Worm (Caenorhabditis elegans) whole organism, early embryonic: ENCODE data around the gene elks-1.
"Not testable (repeated sequence)": the region's sequence is repeated elsewhere in the genome, so short reads cannot be mapped to it uniquely, and the experiment has no call there.

ENCODE experiments used
- B0310.2 ChIP-seq: sonication (generic microtip); optimal IDR thresholded peaks from 2 replicates; lab custom pipeline; 2016; ENCODE audit warnings: mild to moderate bottlenecking, missing genetic modification characterization, missing compliant biosample characterization
- F13C5.2 ChIP-seq: sonication (generic microtip); optimal IDR thresholded peaks from 2 replicates; lab custom pipeline; 2017; ENCODE audit warnings: mild to moderate bottlenecking, missing genetic modification characterization, inconsistent platforms, missing compliant biosample characterization
- aly-1 ChIP-seq: sonication (generic microtip); optimal IDR thresholded peaks from 2 replicates; lab custom pipeline; 2016; ENCODE audit warnings: missing genetic modification characterization, missing compliant biosample characterization
- ama-1 ChIP-seq: fragments of 150-350 bp; optimal IDR thresholded peaks from 2 replicates; lab custom pipeline; 2014
- ceh-13 ChIP-seq: fragments of 200-800 bp; sonication (Bioruptor generic); optimal IDR thresholded peaks from 2 replicates; lab custom pipeline; 2018; ENCODE audit warnings: mild to moderate bottlenecking, missing genetic modification characterization, missing compliant biosample characterization
- ceh-36 ChIP-seq: sonication (generic microtip); optimal IDR thresholded peaks from 2 replicates; lab custom pipeline; 2016; ENCODE audit warnings: missing genetic modification characterization, inconsistent platforms, missing compliant biosample characterization
- ets-7 ChIP-seq: sonication (generic microtip); optimal IDR thresholded peaks from 2 replicates; lab custom pipeline; 2016; ENCODE audit warnings: missing genotype, missing genetic modification characterization, missing compliant biosample characterization
- flt-1 ChIP-seq: fragments of 200-800 bp; sonication (Bioruptor generic); IDR thresholded peaks from 2 replicates; pipeline ENCODE4 v1.3.6; 2022; ENCODE audit warnings: missing genetic modification characterization, missing compliant biosample characterization
- hmbx-1 ChIP-seq: sonication (generic microtip); optimal IDR thresholded peaks from 2 replicates; lab custom pipeline; 2016; ENCODE audit warnings: mild to moderate bottlenecking, missing genetic modification characterization, missing compliant biosample characterization
- hmg-4 ChIP-seq: fragments of 200-800 bp; sonication (Bioruptor generic); optimal IDR thresholded peaks from 2 replicates; lab custom pipeline; 2018; ENCODE audit warnings: mild to moderate bottlenecking, missing genetic modification characterization, missing compliant biosample characterization
- hnd-1 ChIP-seq: sonication (generic microtip); optimal IDR thresholded peaks from 2 replicates; lab custom pipeline; 2016; ENCODE audit warnings: missing genetic modification characterization, missing compliant biosample characterization
- pes-1 ChIP-seq: fragments of 200-800 bp; sonication (Bioruptor generic); IDR thresholded peaks from 2 replicates; pipeline ENCODE4 v1.3.6; 2022; ENCODE audit warnings: missing genetic modification reagents, missing genetic modification characterization, missing compliant biosample characterization
- scrt-1 ChIP-seq: fragments of 200-800 bp; sonication (Bioruptor generic); IDR thresholded peaks from 2 replicates; pipeline ENCODE4 v1.3.6; 2022; ENCODE audit warnings: missing genetic modification characterization, missing compliant biosample characterization
- sea-1 ChIP-seq: fragments of 200-800 bp; sonication (Bioruptor generic); conservative IDR thresholded peaks from 2 replicates; pipeline ENCODE4 v1.3.6; 2022; ENCODE audit warnings: missing genetic modification characterization, missing compliant biosample characterization
- tbx-11 ChIP-seq: fragments of 200-800 bp; sonication (Bioruptor generic); IDR thresholded peaks from 2 replicates; pipeline ENCODE4 v1.3.6; 2022; ENCODE audit warnings: missing genetic modification characterization, missing compliant biosample characterization
- tbx-37 ChIP-seq: fragments of 200-800 bp; sonication (Bioruptor generic); conservative IDR thresholded peaks from 2 replicates; pipeline ENCODE4 v1.3.6; 2022; ENCODE audit warnings: missing genetic modification reagents, missing genetic modification characterization, missing compliant biosample characterization
- tra-4 ChIP-seq: sonication (generic microtip); optimal IDR thresholded peaks from 2 replicates; lab custom pipeline; 2017; ENCODE audit warnings: missing genetic modification characterization, missing compliant biosample characterization

The elks-1 gene

ce11 chrIV:3302058-3302457 lies 47.8 kb downstream of the elks-1 start, which contains the start of gene W08E12.4:
Gene W08E12.4, plus strand, starts transcription at chrIV:3302358.
- not testable (repeated sequence) for TF ChIP-seq ets-7 (tag; lab: Kevin White, UChicago); ama-1 (lab: Kevin White, UChicago); flt-1

DNA sequence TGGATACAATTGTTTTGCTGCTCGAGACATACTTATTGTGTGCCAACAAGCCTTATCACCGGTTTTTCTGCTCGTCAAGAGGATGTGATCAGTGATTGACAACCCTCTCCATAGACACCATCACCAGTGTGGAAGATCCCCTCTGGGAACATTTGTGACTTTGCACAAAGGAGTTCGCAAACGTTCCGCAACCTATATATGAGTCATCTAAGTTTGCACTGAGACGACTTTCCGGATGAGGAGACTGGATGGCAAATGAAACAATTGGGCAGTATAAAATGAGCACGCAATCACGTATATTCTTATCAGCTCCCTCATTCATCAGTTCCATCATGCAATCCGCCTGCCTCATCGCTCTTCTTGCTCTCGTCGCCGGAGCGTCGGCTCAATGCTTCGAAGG lies 49.3 kb downstream of the elks-1 start, which contains the start of gene W08E12.5:
Gene W08E12.5 (plus strand): TSS at position 301 of the 400 bp plus-strand sequence.
- no peak for TF ChIP-seq hnd-1
- TF ChIP-seq F13C5.2 (tag; lab: Kevin White, UChicago), result no peak
- no peak for TF ChIP-seq tbx-37 (GFP tag; lab: Robert Waterston, UW)
- TF ChIP-seq tbx-11, result no peak
- TF ChIP-seq ceh-13, result no peak
- no peak for TF ChIP-seq aly-1 (tag; lab: Kevin White, UChicago)
- no peak for TF ChIP-seq tra-4 (tag; lab: Kevin White, UChicago)
- no peak for TF ChIP-seq sea-1 (GFP tag; lab: Robert Waterston, UW)

- 0 out of 2 replicates have a peak, but pooled peaks have one; percentile 29 for TF ChIP-seq sea-1 (GFP tag; lab: Robert Waterston, UW)
- no peak for TF ChIP-seq tbx-37 (GFP tag; lab: Robert Waterston, UW)
Observed at ce11 chrIV:3299229-3299628, 50.6 kb downstream of the elks-1 start.

DNA sequence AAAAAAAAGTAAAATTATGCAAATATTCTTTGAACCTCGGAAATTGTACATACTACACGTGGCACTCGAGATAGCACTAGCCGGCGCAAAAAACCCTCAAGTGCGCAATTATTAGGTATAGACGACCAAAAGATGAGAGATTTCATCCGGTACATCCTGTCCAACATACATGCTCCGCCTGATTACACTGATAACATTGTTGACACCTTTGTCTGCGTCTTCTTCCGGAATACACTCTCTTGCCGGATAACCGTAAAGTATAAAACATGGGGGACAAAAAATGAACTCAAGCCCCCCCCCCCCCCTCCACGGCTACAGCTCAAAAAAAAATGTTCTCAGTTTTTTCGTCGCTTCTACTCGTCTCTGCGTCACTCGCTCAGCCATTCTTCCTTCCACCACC lies 51.5 kb downstream of the elks-1 start, which contains the start of gene W08E12.6:
Gene W08E12.6 (plus strand): TSS at position 301 of the 400 bp plus-strand sequence.
- TF ChIP-seq tra-4 (tag; lab: Kevin White, UChicago) (no peak), ceh-36 (tag; lab: Kevin White, UChicago) (no peak), B0310.2 (no peak), flt-1 (no peak), scrt-1 (GFP tag; lab: Robert Waterston, UW) (no peak), hmbx-1 (tag; lab: Kevin White, UChicago) (no peak), hmg-4 (GFP tag; lab: Kevin White, UChicago) (no peak), tbx-11 (no peak), hnd-1 (no peak), F13C5.2 (tag; lab: Kevin White, UChicago) (no peak), sea-1 (GFP tag; lab: Robert Waterston, UW) (no peak), ets-7 (tag; lab: Kevin White, UChicago) (no peak), tbx-37 (GFP tag; lab: Robert Waterston, UW) (no peak), ceh-13 (no peak), aly-1 (tag; lab: Kevin White, UChicago) (no peak), pes-1 (GFP tag; lab: Robert Waterston, UW) (no peak)

ce11 chrIV:3296578-3297549 lies 53.0 kb downstream of the elks-1 start:
- TF ChIP-seq hmbx-1 (tag; lab: Kevin White, UChicago) (no peak), hnd-1 (no peak), ceh-13 (no peak), pes-1 (GFP tag; lab: Robert Waterston, UW) (no peak), ama-1 (lab: Kevin White, UChicago) (no peak), flt-1 (no peak)

- TF ChIP-seq hmg-4 (GFP tag; lab: Kevin White, UChicago), result peak; percentile 23
- TF ChIP-seq flt-1, result peak; percentile 20; the same call in 1 of the 2 replicates
- TF ChIP-seq scrt-1 (GFP tag; lab: Robert Waterston, UW), result peak; percentile 65
- no peak for TF ChIP-seq ama-1 (lab: Kevin White, UChicago)
- TF ChIP-seq ceh-36 (tag; lab: Kevin White, UChicago), result no peak
- no peak for TF ChIP-seq B0310.2
- TF ChIP-seq F13C5.2 (tag; lab: Kevin White, UChicago), result peak; percentile 83
- peak; percentile 20 for TF ChIP-seq ceh-13
- TF ChIP-seq aly-1 (tag; lab: Kevin White, UChicago), result no peak
- TF ChIP-seq tbx-37 (GFP tag; lab: Robert Waterston, UW), result 0 out of 2 replicates have a peak, but pooled peaks have one; percentile 19
- TF ChIP-seq hmbx-1 (tag; lab: Kevin White, UChicago), result no peak
- peak; percentile 64; the same call in 1 of the 2 replicates for TF ChIP-seq tbx-11
- peak; percentile 16 for TF ChIP-seq hnd-1
- TF ChIP-seq ets-7 (tag; lab: Kevin White, UChicago), result no peak
- TF ChIP-seq pes-1 (GFP tag; lab: Robert Waterston, UW), result peak; percentile 74
- no peak for TF ChIP-seq tra-4 (tag; lab: Kevin White, UChicago)
- TF ChIP-seq sea-1 (GFP tag; lab: Robert Waterston, UW), result peak; percentile 38; the same call in 1 of the 2 replicates
Observed at ce11 chrIV:3294553-3295185, 55.2 kb downstream of the elks-1 start, which contains the start of gene W08E12.7. Gene W08E12.7, plus strand, starts transcription at chrIV:3295135.

ce11 chrIV:3293800-3294493 lies 55.9 kb downstream of the elks-1 start:
- TF ChIP-seq ets-7 (tag; lab: Kevin White, UChicago) (no peak), tbx-11 (no peak)
